Fruit fly (Drosophila melanogaster) whole organism, prepupa: ENCODE results near the gene mei-9.

Experiments
- Blimp-1 ChIP-seq: fragments of 200-800 bp; sonication (Bioruptor generic); optimal IDR thresholded peaks from 3 replicates; lab custom pipeline; 2017; ENCODE audit warnings: missing biosample characterization, missing genetic modification characterization, mild to moderate bottlenecking, moderate library complexity, missing genetic modification reagents
- CG11294 ChIP-seq: fragments of 200-800 bp; sonication (Bioruptor generic); IDR thresholded peaks from 2 replicates; pipeline ENCODE4 v1.3.6; 2022; ENCODE audit warnings: missing biosample characterization, missing genetic modification characterization
- CG11762 ChIP-seq: fragments of 200-800 bp; sonication (Bioruptor generic); optimal IDR thresholded peaks from 3 replicates; lab custom pipeline; 2016; ENCODE audit warnings: missing biosample characterization, missing genetic modification characterization; ENCODE audit not compliant: insufficient read depth
- CG11902 ChIP-seq: fragments of 200-800 bp; sonication (Bioruptor generic); optimal IDR thresholded peaks from 3 replicates; lab custom pipeline; 2016; ENCODE audit warnings: missing biosample characterization, missing genetic modification characterization
- CG15336 ChIP-seq: fragments of 200-800 bp; sonication (Bioruptor generic); IDR thresholded peaks from 2 replicates; pipeline ENCODE4 v1.3.6; 2022; ENCODE audit warnings: missing biosample characterization, missing genetic modification characterization
- CG1621 ChIP-seq: fragments of 200-800 bp; sonication (Bioruptor generic); optimal IDR thresholded peaks from 3 replicates; lab custom pipeline; 2018; ENCODE audit warnings: missing biosample characterization, mild to moderate bottlenecking, missing genetic modification characterization
- CG3032 ChIP-seq: fragments of 200-800 bp; optimal IDR thresholded peaks from 2 replicates; lab custom pipeline; 2019; ENCODE audit warnings: missing biosample characterization, mild to moderate bottlenecking, missing genetic modification characterization, moderate library complexity
- CG31627 ChIP-seq: fragments of 200-800 bp; sonication (Bioruptor generic); optimal IDR thresholded peaks from 3 replicates; lab custom pipeline; 2016; ENCODE audit warnings: missing biosample characterization, missing genetic modification characterization
- CG4318 ChIP-seq: fragments of 200-800 bp; sonication (Bioruptor generic); optimal IDR thresholded peaks from 3 replicates; lab custom pipeline; 2017; ENCODE audit warnings: missing biosample characterization, mild to moderate bottlenecking, missing genetic modification characterization
- CG6163 ChIP-seq: fragments of 200-800 bp; sonication (Bioruptor generic); IDR thresholded peaks from 3 replicates; pipeline ENCODE4 v1.3.6; 2022; ENCODE audit warnings: missing biosample characterization, missing genetic modification characterization
- CG6792 ChIP-seq: fragments of 200-800 bp; sonication (Bioruptor generic); optimal IDR thresholded peaks from 3 replicates; lab custom pipeline; 2016; ENCODE audit warnings: missing biosample characterization, missing genetic modification characterization
- CG6808 ChIP-seq: fragments of 200-800 bp; sonication (Bioruptor generic); optimal IDR thresholded peaks from 3 replicates; lab custom pipeline; 2017; ENCODE audit warnings: missing biosample characterization, missing genetic modification characterization, mild to moderate bottlenecking, moderate library complexity, missing genetic modification reagents
- CG6854 ChIP-seq: fragments of 200-800 bp; sonication (Bioruptor generic); optimal IDR thresholded peaks from 2 replicates; lab custom pipeline; 2017; ENCODE audit warnings: missing biosample characterization, mild to moderate bottlenecking, missing genetic modification characterization
- CG7368 ChIP-seq: fragments of 200-800 bp; sonication (Bioruptor generic); optimal IDR thresholded peaks from 3 replicates; lab custom pipeline; 2016; ENCODE audit warnings: missing biosample characterization, missing genetic modification characterization
- CG8119 ChIP-seq: fragments of 200-800 bp; sonication (Bioruptor generic); IDR thresholded peaks from 3 replicates; pipeline ENCODE4 v1.3.6; 2022; ENCODE audit warnings: missing biosample characterization, missing genetic modification characterization
- Eip75B ChIP-seq: fragments of 200-800 bp; sonication (Bioruptor generic); optimal IDR thresholded peaks from 3 replicates; lab custom pipeline; 2016; ENCODE audit warnings: missing biosample characterization, missing genetic modification characterization
- Eip78C ChIP-seq: fragments of 200-800 bp; sonication (Bioruptor generic); peaks from one replicate; lab custom pipeline; 2016; ENCODE audit warnings: missing biosample characterization, missing genetic modification characterization
- Ets21C ChIP-seq: fragments of 200-800 bp; sonication (Bioruptor generic); optimal IDR thresholded peaks from 3 replicates; lab custom pipeline; 2016; ENCODE audit warnings: missing biosample characterization, missing genetic modification characterization
- Ets96B ChIP-seq: fragments of 200-800 bp; optimal IDR thresholded peaks from 2 replicates; lab custom pipeline; 2019; ENCODE audit warnings: missing biosample characterization, mild to moderate bottlenecking, missing genetic modification characterization, moderate library complexity
- Gug ChIP-seq: fragments of 200-800 bp; sonication (Bioruptor generic); IDR thresholded peaks from 2 replicates; pipeline ENCODE4 v1.3.6; 2022; ENCODE audit warnings: missing biosample characterization, missing genetic modification characterization
- Hr38 ChIP-seq: sonication (Bioruptor generic); optimal IDR thresholded peaks from 2 replicates; lab custom pipeline; 2016; ENCODE audit warnings: missing biosample characterization, missing genetic modification characterization
- Hr39 ChIP-seq: fragments of 200-800 bp; sonication (Bioruptor generic); optimal IDR thresholded peaks from 2 replicates; lab custom pipeline; 2016; ENCODE audit warnings: missing biosample characterization, missing genetic modification characterization
- Hr4 ChIP-seq: fragments of 200-800 bp; sonication (Bioruptor generic); optimal IDR thresholded peaks from 3 replicates; lab custom pipeline; 2016; ENCODE audit warnings: missing biosample characterization, missing genetic modification characterization
- Lpt ChIP-seq: fragments of 200-800 bp; sonication (Bioruptor generic); optimal IDR thresholded peaks from 3 replicates; lab custom pipeline; 2016; ENCODE audit warnings: missing biosample characterization, missing genetic modification characterization
- Met ChIP-seq: fragments of 200-800 bp; sonication (Bioruptor generic); optimal IDR thresholded peaks from 3 replicates; lab custom pipeline; 2016; ENCODE audit warnings: missing biosample characterization, missing genetic modification characterization
- Smox ChIP-seq: fragments of 200-800 bp; sonication (Bioruptor generic); optimal IDR thresholded peaks from 3 replicates; lab custom pipeline; 2016; ENCODE audit warnings: missing biosample characterization, missing genetic modification characterization
- Sox14 ChIP-seq: fragments of 200-800 bp; sonication (Bioruptor generic); optimal IDR thresholded peaks from 3 replicates; lab custom pipeline; 2016; ENCODE audit warnings: missing biosample characterization, missing genetic modification characterization
- Sox15 ChIP-seq: fragments of 200-800 bp; sonication (Bioruptor generic); optimal IDR thresholded peaks from 3 replicates; lab custom pipeline; 2016; ENCODE audit warnings: missing biosample characterization, missing genetic modification characterization
- achi ChIP-seq: fragments of 200-800 bp; sonication (Bioruptor generic); optimal IDR thresholded peaks from 3 replicates; lab custom pipeline; 2016; ENCODE audit warnings: missing biosample characterization, missing genetic modification characterization
- cyc ChIP-seq: fragments of 200-800 bp; sonication (Bioruptor generic); optimal IDR thresholded peaks from 3 replicates; lab custom pipeline; 2016; ENCODE audit warnings: missing biosample characterization, missing genetic modification characterization
- dac ChIP-seq: fragments of 200-800 bp; sonication (Bioruptor generic); optimal IDR thresholded peaks from 2 replicates; lab custom pipeline; 2017; ENCODE audit warnings: missing biosample characterization, mild to moderate bottlenecking, missing genetic modification characterization
- dsx ChIP-seq: fragments of 200-800 bp; optimal IDR thresholded peaks from 3 replicates; lab custom pipeline; 2019; ENCODE audit warnings: missing biosample characterization, mild to moderate bottlenecking, missing genetic modification characterization, moderate library complexity; ENCODE audit not compliant: poor library complexity, severe bottlenecking
- eg ChIP-seq: fragments of 200-800 bp; sonication (Bioruptor generic); IDR thresholded peaks from 3 replicates; pipeline ENCODE4 v1.3.6; 2022; ENCODE audit warnings: missing biosample characterization, missing genetic modification characterization
- esn ChIP-seq: fragments of 200-800 bp; sonication (Bioruptor generic); optimal IDR thresholded peaks from 2 replicates; lab custom pipeline; 2016; ENCODE audit warnings: missing biosample characterization, mild to moderate bottlenecking, missing genetic modification characterization, moderate library complexity
- fd59A ChIP-seq: fragments of 200-800 bp; sonication (Bioruptor generic); optimal IDR thresholded peaks from 2 replicates; lab custom pipeline; 2017; ENCODE audit warnings: missing biosample characterization, mild to moderate bottlenecking, missing genetic modification characterization, missing genetic modification reagents
- fd85E ChIP-seq: fragments of 200-800 bp; sonication (Bioruptor generic); optimal IDR thresholded peaks from 3 replicates; lab custom pipeline; 2016; ENCODE audit warnings: missing biosample characterization, missing genetic modification characterization
- fkh ChIP-seq: fragments of 200-800 bp; sonication (Bioruptor generic); optimal IDR thresholded peaks from 3 replicates; lab custom pipeline; 2017; ENCODE audit warnings: missing biosample characterization, mild to moderate bottlenecking, missing genetic modification characterization, moderate library complexity
- lz ChIP-seq: fragments of 200-800 bp; sonication (Bioruptor generic); optimal IDR thresholded peaks from 3 replicates; lab custom pipeline; 2016; ENCODE audit warnings: missing biosample characterization, missing genetic modification characterization
- net ChIP-seq: fragments of 200-800 bp; sonication (Bioruptor generic); optimal IDR thresholded peaks from 3 replicates; lab custom pipeline; 2016; ENCODE audit warnings: missing biosample characterization, missing genetic modification characterization
- pdm3 ChIP-seq: fragments of 200-800 bp; sonication (Bioruptor generic); optimal IDR thresholded peaks from 3 replicates; lab custom pipeline; 2016; ENCODE audit warnings: missing biosample characterization, missing genetic modification characterization
- salr ChIP-seq, 2 experiments: fragments of 200-800 bp; sonication (Bioruptor generic); optimal IDR thresholded peaks; 3 replicates each; lab custom pipeline; 2016 to 2018; ENCODE audit warnings: missing biosample characterization in 2 of 2, missing genetic modification characterization in 2 of 2, mild to moderate bottlenecking in 1 of 2
- ss ChIP-seq, 2 experiments: fragments of 200-800 bp; sonication (Bioruptor generic); optimal IDR thresholded peaks; 2 replicates in 1 of 2; 3 replicates in 1 of 2; lab custom pipeline; 2017 to 2018; ENCODE audit warnings: mild to moderate bottlenecking in 2 of 2, missing biosample characterization in 2 of 2, missing genetic modification characterization in 2 of 2, moderate library complexity in 1 of 2
- topi ChIP-seq: fragments of 200-800 bp; sonication (Bioruptor generic); optimal IDR thresholded peaks from 3 replicates; lab custom pipeline; 2016; ENCODE audit warnings: missing biosample characterization, missing genetic modification characterization
- vri ChIP-seq: fragments of 200-800 bp; sonication (Bioruptor generic); optimal IDR thresholded peaks from 3 replicates; lab custom pipeline; 2016; ENCODE audit warnings: missing biosample characterization, mild to moderate bottlenecking, missing genetic modification characterization

Gene mei-9

dm6 chrX:4323911-4324368 lies 5.3 kb upstream of the mei-9 start (continued):
- peak; percentile 40 for TF ChIP-seq CG3032 (tag; lab: Kevin White, UChicago)
- TF ChIP-seq CG4318 (GFP tag; lab: Kevin White, UChicago) = peak; percentile 74
- peak; percentile 49 for TF ChIP-seq CG11762 (GFP tag; lab: Kevin White, UChicago)
- peak; percentile 40 for TF ChIP-seq Lpt (GFP tag; lab: Kevin White, UChicago)
- peak; percentile 88 for TF ChIP-seq esn
- peak; percentile 68 for TF ChIP-seq CG6792 (GFP tag; lab: Kevin White, UChicago)
- peak; percentile 75 for TF ChIP-seq pdm3 (GFP tag; lab: Kevin White, UChicago)
- no peak for TF ChIP-seq Hr38
- TF ChIP-seq Ets96B (tag; lab: Kevin White, UChicago) = peak; percentile 58
- TF ChIP-seq salr (GFP tag; optimal IDR thresholded peaks at IDR 0.05; lab: Kevin White, UChicago) = peak in 1 of 2 experiments; percentile 81
- TF ChIP-seq CG7368 (GFP tag; lab: Kevin White, UChicago) = peak; percentile 27
- TF ChIP-seq Hr39 = peak; percentile 75
- peak; percentile 71 for TF ChIP-seq Sox14 (GFP tag; lab: Kevin White, UChicago)
- peak; percentile 11 to 17 for TF ChIP-seq ss (GFP tag; optimal IDR thresholded peaks at IDR 0.05; lab: Kevin White, UChicago)
- peak; percentile 76; the same call in 2 of the 3 replicates for TF ChIP-seq CG6163 (GFP tag; lab: Robert Waterston, UW)
- TF ChIP-seq Eip78C (GFP tag; lab: Kevin White, UChicago) = peak; percentile 93
- TF ChIP-seq Eip75B (GFP tag; lab: Kevin White, UChicago) = peak; percentile 70
- TF ChIP-seq dac (GFP tag; lab: Kevin White, UChicago) = no peak
- peak; percentile 79 for TF ChIP-seq Hr4 (GFP tag; lab: Kevin White, UChicago)
- TF ChIP-seq Met = peak; percentile 77
- TF ChIP-seq Gug = peak; percentile 61
- TF ChIP-seq fd59A (GFP tag; lab: Kevin White, UChicago) = peak; percentile 53
- peak; percentile 71 for TF ChIP-seq achi (GFP tag; lab: Kevin White, UChicago)

DNA sequence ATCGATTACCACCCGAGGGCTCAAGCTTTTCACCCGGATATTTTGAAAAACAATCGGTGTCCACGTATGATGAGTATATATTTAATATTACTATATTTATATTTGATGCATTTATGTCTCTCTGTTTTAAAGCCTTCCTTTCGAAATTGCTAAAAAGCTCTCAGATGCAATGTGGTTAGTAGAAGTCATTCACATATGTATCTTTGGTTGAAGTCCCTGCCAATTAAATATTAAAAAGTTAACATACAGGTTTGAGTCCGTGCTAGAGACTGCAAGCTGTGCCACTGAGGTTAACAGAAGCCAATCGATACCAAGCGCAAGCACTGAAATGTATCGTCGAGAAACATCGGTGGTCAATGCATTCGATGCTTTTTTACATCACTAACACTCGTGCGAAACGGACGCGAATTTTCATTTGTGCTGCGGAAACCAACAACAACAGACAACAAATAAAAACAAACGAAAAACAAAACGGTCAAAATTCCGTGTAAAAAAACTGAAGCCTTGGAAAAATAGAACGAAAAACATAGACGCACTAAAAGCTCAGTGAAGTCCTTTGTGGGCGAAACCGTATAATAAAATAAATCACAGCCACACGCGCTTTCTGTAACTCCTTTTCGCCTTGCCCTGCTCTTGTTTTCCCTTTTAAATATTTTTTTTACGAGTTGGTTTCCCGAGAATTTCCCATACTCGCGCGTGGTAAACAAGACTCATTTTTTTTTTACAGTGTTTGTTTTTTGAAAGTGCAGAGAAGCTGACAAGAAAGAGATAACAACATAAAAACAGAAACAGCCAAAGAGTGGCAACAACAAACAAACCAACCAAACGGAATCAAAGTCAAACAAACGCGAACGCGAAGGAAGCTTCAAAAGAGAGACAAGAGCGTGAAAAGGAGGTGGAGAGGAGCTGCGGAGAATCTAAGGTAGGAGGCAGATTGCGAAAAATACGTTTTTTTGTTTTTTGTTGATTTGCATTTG lies 3.9 kb upstream of the mei-9 start, which contains the start of gene norpA:
TSS of gene norpA (plus strand) at position 393 of the 977 bp plus-strand sequence.
- TF ChIP-seq Ets21C (GFP tag; lab: Kevin White, UChicago) = no peak
- TF ChIP-seq CG11902 (GFP tag; lab: Kevin White, UChicago) = no peak
- no peak for TF ChIP-seq CG11294 (GFP tag; lab: Robert Waterston, UW)
- peak; percentile 32 for TF ChIP-seq CG6808
- peak; percentile 61 for TF ChIP-seq CG31627 (GFP tag; lab: Kevin White, UChicago)
- peak; percentile 78 for TF ChIP-seq Eip78C (GFP tag; lab: Kevin White, UChicago)
- TF ChIP-seq pdm3 (GFP tag; lab: Kevin White, UChicago) = peak; percentile 52
- TF ChIP-seq net (GFP tag; lab: Kevin White, UChicago) = peak; percentile 59
- TF ChIP-seq fkh = no peak
- TF ChIP-seq CG8119 (GFP tag; lab: Robert Waterston, UW) = peak; percentile 73
- TF ChIP-seq lz (GFP tag; lab: Kevin White, UChicago) = peak; percentile 61
- peak; percentile 67 for TF ChIP-seq Smox (GFP tag; lab: Kevin White, UChicago)
- no peak for TF ChIP-seq Gug
- TF ChIP-seq Eip75B (GFP tag; lab: Kevin White, UChicago) = peak; percentile 64
- TF ChIP-seq Hr38 = no peak
- TF ChIP-seq Lpt (GFP tag; lab: Kevin White, UChicago) = peak; percentile 42
- peak; percentile 22 for TF ChIP-seq cyc (GFP tag; lab: Kevin White, UChicago)
- no peak for TF ChIP-seq CG6854
- TF ChIP-seq Blimp-1 (GFP tag; lab: Kevin White, UChicago) = no peak
- peak; percentile 51; the same call in 2 of the 3 replicates for TF ChIP-seq CG6163 (GFP tag; lab: Robert Waterston, UW)
- TF ChIP-seq dsx = no peak
- TF ChIP-seq CG1621 = peak; percentile 0
- TF ChIP-seq CG11762 (GFP tag; lab: Kevin White, UChicago) = no peak
- peak; percentile 39 for TF ChIP-seq vri (GFP tag; lab: Kevin White, UChicago)
- no peak for TF ChIP-seq Sox15 (GFP tag; lab: Kevin White, UChicago)
- peak; percentile 62; the same call in 1 of the 3 replicates for TF ChIP-seq eg (GFP tag; lab: Robert Waterston, UW)
- TF ChIP-seq salr (GFP tag; optimal IDR thresholded peaks at IDR 0.05; lab: Kevin White, UChicago) = peak in 1 of 2 experiments; percentile 57
- TF ChIP-seq CG3032 (tag; lab: Kevin White, UChicago) = no peak
- peak; percentile 37 for TF ChIP-seq Sox14 (GFP tag; lab: Kevin White, UChicago)
- TF ChIP-seq Met = peak; percentile 71
- peak; percentile 56 for TF ChIP-seq Hr4 (GFP tag; lab: Kevin White, UChicago)
- TF ChIP-seq esn = peak; percentile 60
- TF ChIP-seq CG15336 (GFP tag; lab: Robert Waterston, UW) = peak; percentile 71
- TF ChIP-seq fd59A (GFP tag; lab: Kevin White, UChicago) = no peak
- peak; percentile 66 for TF ChIP-seq topi (GFP tag; lab: Kevin White, UChicago)
- TF ChIP-seq CG7368 (GFP tag; lab: Kevin White, UChicago) = peak; percentile 5
- peak; percentile 21 for TF ChIP-seq fd85E (GFP tag; lab: Kevin White, UChicago)
